Worm (Caenorhabditis elegans) whole organism, L4 larva: ENCODE results near the gene srj-45.

ENCODE experiments used
- aha-1 ChIP-seq: fragments of 150-350 bp; peaks from one replicate; lab custom pipeline; 2014; ENCODE audit warnings: missing biosample characterization, missing genetic modification characterization
- dmd-6 ChIP-seq: fragments of 200-800 bp; sonication (Bioruptor generic); IDR thresholded peaks from 2 replicates; pipeline ENCODE4 v1.3.6; 2022; ENCODE audit warnings: missing genetic modification reagents, missing genetic modification characterization, missing compliant biosample characterization
- gei-8 ChIP-seq: fragments of 200-800 bp; sonication (Bioruptor generic); optimal IDR thresholded peaks from 2 replicates; lab custom pipeline; 2018; ENCODE audit warnings: mild to moderate bottlenecking, missing genetic modification characterization, missing compliant biosample characterization
- jun-1 ChIP-seq: fragments of 150-350 bp; optimal IDR thresholded peaks from 2 replicates; lab custom pipeline; 2014; ENCODE audit warnings: missing biosample characterization, missing genetic modification reagents, missing genetic modification characterization
- lin-13 ChIP-seq: fragments of 150-350 bp; optimal IDR thresholded peaks from 2 replicates; lab custom pipeline; 2014; ENCODE audit warnings: missing biosample characterization, missing genetic modification reagents, missing genetic modification characterization
- mxl-2 ChIP-seq: fragments of 200-800 bp; sonication (Bioruptor generic); conservative IDR thresholded peaks from 2 replicates; pipeline ENCODE4 v1.3.6; 2022; ENCODE audit warnings: missing genetic modification reagents, missing genetic modification characterization, missing compliant biosample characterization
- unc-62 ChIP-seq, 3 experiments: fragments of 150-350 bp in 1 of 3; sonication (generic microtip); optimal IDR thresholded peaks in 2 of 3; peaks in 1 of 3; 1 replicate in 1 of 3; 2 replicates in 2 of 3; lab custom pipeline; 2014 to 2017; ENCODE audit warnings: missing biosample characterization in 3 of 3, missing genetic modification characterization in 3 of 3, missing genetic modification reagents in 3 of 3, missing genotype in 1 of 3

ce11 chrV:2825978-2826377 lies 10.4 kb downstream of the srj-45 start:
- no peak for TF ChIP-seq lin-13
- no peak for TF ChIP-seq unc-62 (GFP tag; optimal IDR thresholded peaks at IDR 0.05 in 1 of 2; lab: Kevin White, UChicago)
- no peak for TF ChIP-seq unc-62 (tag; optimal IDR thresholded peaks at IDR 0.05; lab: Kevin White, UChicago)
- TF ChIP-seq jun-1 (tag; lab: Kevin White, UChicago), result no peak
- TF ChIP-seq aha-1 (tag; lab: Kevin White, UChicago), result no peak
- no peak for TF ChIP-seq mxl-2
- TF ChIP-seq gei-8 (GFP tag; lab: Kevin White, UChicago), result no peak
- no peak for TF ChIP-seq dmd-6 (GFP tag; lab: Robert Waterston, UW)
